Worm (Caenorhabditis elegans) whole organism, L1 larva: Measurements from ENCODE around the gene sra-29.

Experiments used
- C16A3.4 ChIP-seq: fragments of 150-350 bp; optimal IDR thresholded peaks from 2 replicates; lab custom pipeline; 2014; ENCODE audit warnings: missing biosample characterization, missing genetic modification characterization
- C34B4.2 ChIP-seq: sonication (generic microtip); optimal IDR thresholded peaks from 2 replicates; lab custom pipeline; 2017; ENCODE audit warnings: mild to moderate bottlenecking, missing genetic modification characterization, missing compliant biosample characterization
- alr-1 ChIP-seq: fragments of 200-800 bp; sonication (Bioruptor generic); optimal IDR thresholded peaks from 2 replicates; lab custom pipeline; 2018; ENCODE audit warnings: borderline replicate concordance, mild to moderate bottlenecking, missing genetic modification characterization, missing compliant biosample characterization
- aly-2 ChIP-seq: fragments of 150-350 bp; optimal IDR thresholded peaks from 2 replicates; lab custom pipeline; 2014; ENCODE audit warnings: missing biosample characterization, missing genetic modification characterization
- blmp-1 ChIP-seq: fragments of 150-350 bp; optimal IDR thresholded peaks from 2 replicates; lab custom pipeline; 2014; ENCODE audit warnings: missing biosample characterization, missing genetic modification characterization
- ceh-63 ChIP-seq: fragments of 200-800 bp; sonication (Bioruptor generic); optimal IDR thresholded peaks from 2 replicates; lab custom pipeline; 2018; ENCODE audit warnings: mild to moderate bottlenecking, missing genetic modification characterization, missing compliant biosample characterization
- ceh-8 ChIP-seq: fragments of 200-800 bp; sonication (Bioruptor generic); optimal IDR thresholded peaks from 2 replicates; lab custom pipeline; 2018; ENCODE audit warnings: mild to moderate bottlenecking, missing genetic modification characterization, moderate library complexity, missing compliant biosample characterization
- ceh-82 ChIP-seq, 3 experiments: fragments of 150-350 bp in 1 of 3; sonication (generic microtip) in 2 of 3; optimal IDR thresholded peaks; 2 replicates each; lab custom pipeline; 2014 to 2017; ENCODE audit warnings: missing biosample characterization in 3 of 3, missing genetic modification characterization in 3 of 3
- ces-1 ChIP-seq: fragments of 150-350 bp; optimal IDR thresholded peaks from 2 replicates; lab custom pipeline; 2014; ENCODE audit warnings: missing biosample characterization, missing genetic modification reagents, missing genetic modification characterization
- dsc-1 ChIP-seq: sonication (generic microtip); optimal IDR thresholded peaks from 2 replicates; lab custom pipeline; 2016; ENCODE audit warnings: mild to moderate bottlenecking, missing genetic modification characterization, missing compliant biosample characterization
- efl-1 ChIP-seq, 4 experiments: fragments of 150-350 bp; optimal IDR thresholded peaks in 3 of 4; peaks in 1 of 4; 1 replicate in 1 of 4; 2 replicates in 3 of 4; lab custom pipeline; 2014; ENCODE audit warnings: missing biosample characterization in 2 of 4, missing genetic modification characterization in 2 of 4, missing genetic modification reagents in 2 of 4
- efl-3 ChIP-seq: fragments of 200-800 bp; sonication (Bioruptor generic); optimal IDR thresholded peaks from 2 replicates; lab custom pipeline; 2018; ENCODE audit warnings: mild to moderate bottlenecking, missing genetic modification characterization, missing compliant biosample characterization
- egl-13 ChIP-seq: sonication (generic microtip); optimal IDR thresholded peaks from 2 replicates; lab custom pipeline; 2016; ENCODE audit warnings: missing genotype, missing genetic modification reagents, missing genetic modification characterization, missing compliant biosample characterization
- egl-27 ChIP-seq, 2 experiments: fragments of 150-350 bp in 1 of 2; sonication (generic microtip); optimal IDR thresholded peaks; 3 replicates each; lab custom pipeline; 2017 to 2018; ENCODE audit warnings: missing biosample characterization in 2 of 2, missing genetic modification characterization in 2 of 2, missing genetic modification reagents in 2 of 2
- fkh-10 ChIP-seq: sonication (generic microtip); optimal IDR thresholded peaks from 2 replicates; lab custom pipeline; 2017; ENCODE audit warnings: missing biosample characterization, missing genetic modification reagents, missing genetic modification characterization
- fkh-4 ChIP-seq: sonication (generic microtip); optimal IDR thresholded peaks from 2 replicates; lab custom pipeline; 2016; ENCODE audit warnings: missing compliant biosample characterization, missing genetic modification characterization, borderline replicate concordance
- fkh-8 ChIP-seq: sonication (generic microtip); optimal IDR thresholded peaks from 2 replicates; lab custom pipeline; 2016; ENCODE audit warnings: mild to moderate bottlenecking, missing genetic modification characterization, missing compliant biosample characterization
- fos-1 ChIP-seq: fragments of 150-350 bp; optimal IDR thresholded peaks from 2 replicates; lab custom pipeline; 2014; ENCODE audit warnings: missing biosample characterization, missing genetic modification characterization
- hlh-4 ChIP-seq: sonication (generic microtip); optimal IDR thresholded peaks from 2 replicates; lab custom pipeline; 2016; ENCODE audit warnings: mild to moderate bottlenecking, missing genetic modification characterization, missing compliant biosample characterization
- irx-1 ChIP-seq: sonication (generic microtip); optimal IDR thresholded peaks from 2 replicates; lab custom pipeline; 2016; ENCODE audit warnings: missing genetic modification characterization, missing compliant biosample characterization
- isw-1 ChIP-seq: fragments of 200-800 bp; sonication (Bioruptor generic); IDR thresholded peaks from 2 replicates; pipeline ENCODE4 v1.3.6; 2022; ENCODE audit warnings: missing genetic modification characterization, missing compliant biosample characterization
- jun-1 ChIP-seq: fragments of 150-350 bp; optimal IDR thresholded peaks from 2 replicates; lab custom pipeline; 2014; ENCODE audit warnings: missing biosample characterization, missing genetic modification reagents, missing genetic modification characterization
- lin-14 ChIP-seq: fragments of 200-800 bp; sonication (Bioruptor generic); optimal IDR thresholded peaks from 2 replicates; lab custom pipeline; 2018; ENCODE audit warnings: mild to moderate bottlenecking, missing genetic modification characterization, moderate library complexity, missing compliant biosample characterization
- lin-35 ChIP-seq, 2 experiments: fragments of 150-350 bp; optimal IDR thresholded peaks; 2 replicates each; lab custom pipeline; 2014; ENCODE audit warnings: missing biosample characterization in 2 of 2, missing genetic modification characterization in 2 of 2, missing genetic modification reagents in 2 of 2
- lir-3 ChIP-seq: sonication (generic microtip); optimal IDR thresholded peaks from 2 replicates; lab custom pipeline; 2016; ENCODE audit warnings: mild to moderate bottlenecking, missing genetic modification characterization, moderate library complexity, missing compliant biosample characterization; ENCODE audit not compliant: poor library complexity
- lsy-2 ChIP-seq, 2 experiments: fragments of 150-350 bp; optimal IDR thresholded peaks; 2 replicates each; lab custom pipeline; 2014; ENCODE audit warnings: missing biosample characterization in 2 of 2, missing genetic modification characterization in 2 of 2
- mab-9 ChIP-seq: fragments of 200-800 bp; sonication (Bioruptor generic); IDR thresholded peaks from 2 replicates; pipeline ENCODE4 v1.3.6; 2022; ENCODE audit warnings: missing genetic modification reagents, missing genetic modification characterization, missing compliant biosample characterization
- mdl-1 ChIP-seq, 2 experiments: fragments of 150-350 bp; optimal IDR thresholded peaks; 2 replicates each; lab custom pipeline; 2014 to 2017; ENCODE audit warnings: missing biosample characterization in 2 of 2, missing genetic modification characterization in 2 of 2, inconsistent platforms in 1 of 2
- mep-1 ChIP-seq: fragments of 150-350 bp; optimal IDR thresholded peaks from 2 replicates; lab custom pipeline; 2014; ENCODE audit warnings: missing biosample characterization, missing genetic modification characterization
- nhr-11 ChIP-seq: fragments of 150-350 bp; optimal IDR thresholded peaks from 2 replicates; lab custom pipeline; 2014; ENCODE audit warnings: missing biosample characterization, missing genetic modification characterization
- nhr-12 ChIP-seq: sonication (generic microtip); optimal IDR thresholded peaks from 2 replicates; lab custom pipeline; 2017; ENCODE audit warnings: missing biosample characterization, missing genetic modification characterization
- nhr-28 ChIP-seq: fragments of 150-350 bp; optimal IDR thresholded peaks from 2 replicates; lab custom pipeline; 2014; ENCODE audit warnings: missing biosample characterization, missing genetic modification characterization
- nhr-47 ChIP-seq: sonication (generic microtip); optimal IDR thresholded peaks from 2 replicates; lab custom pipeline; 2016; ENCODE audit warnings: mild to moderate bottlenecking, missing genetic modification characterization, moderate library complexity, missing compliant biosample characterization
- nhr-71 ChIP-seq: sonication (generic microtip); optimal IDR thresholded peaks from 2 replicates; lab custom pipeline; 2016; ENCODE audit warnings: mild to moderate bottlenecking, missing genetic modification characterization, moderate library complexity, missing compliant biosample characterization
- nhr-77 ChIP-seq: fragments of 150-350 bp; optimal IDR thresholded peaks from 2 replicates; lab custom pipeline; 2014; ENCODE audit warnings: missing biosample characterization, missing genetic modification characterization
- nhr-84 ChIP-seq: sonication (generic microtip); optimal IDR thresholded peaks from 2 replicates; lab custom pipeline; 2017; ENCODE audit warnings: missing biosample characterization, missing genetic modification characterization
- pag-3 ChIP-seq: sonication (generic microtip); optimal IDR thresholded peaks from 2 replicates; lab custom pipeline; 2017; ENCODE audit warnings: missing genetic modification characterization, mild to moderate bottlenecking, missing compliant biosample characterization, antibody characterized with exemption, borderline replicate concordance; ENCODE audit not compliant: insufficient read depth
- rnt-1 ChIP-seq: sonication (generic microtip); optimal IDR thresholded peaks from 2 replicates; lab custom pipeline; 2016; ENCODE audit warnings: mild to moderate bottlenecking, missing genetic modification characterization, moderate library complexity, missing compliant biosample characterization
- skn-1 ChIP-seq: fragments of 150-350 bp; optimal IDR thresholded peaks from 2 replicates; lab custom pipeline; 2014; ENCODE audit warnings: missing biosample characterization, missing genetic modification characterization
- snu-23 ChIP-seq: sonication (generic microtip); optimal IDR thresholded peaks from 2 replicates; lab custom pipeline; 2016; ENCODE audit warnings: missing genetic modification characterization, missing compliant biosample characterization
- sup-37 ChIP-seq: fragments of 200-800 bp; sonication (Bioruptor generic); optimal IDR thresholded peaks from 2 replicates; lab custom pipeline; 2018; ENCODE audit warnings: mild to moderate bottlenecking, missing genetic modification characterization, missing compliant biosample characterization
- tbx-2 ChIP-seq: sonication (generic microtip); optimal IDR thresholded peaks from 2 replicates; lab custom pipeline; 2016; ENCODE audit warnings: missing genetic modification characterization, missing compliant biosample characterization
- unc-130 ChIP-seq: fragments of 150-350 bp; optimal IDR thresholded peaks from 2 replicates; lab custom pipeline; 2017; ENCODE audit warnings: missing biosample characterization, missing genetic modification characterization, inconsistent platforms
- unc-62 ChIP-seq: fragments of 150-350 bp; optimal IDR thresholded peaks from 2 replicates; lab custom pipeline; 2014; ENCODE audit warnings: missing biosample characterization, missing genetic modification reagents, missing genetic modification characterization
- unc-86 ChIP-seq: sonication (generic microtip); optimal IDR thresholded peaks from 2 replicates; lab custom pipeline; 2016; ENCODE audit warnings: missing genetic modification characterization, missing compliant biosample characterization
- unc-98 ChIP-seq: fragments of 200-800 bp; sonication (Bioruptor generic); IDR thresholded peaks from 2 replicates; pipeline ENCODE4 v1.3.6; 2022; ENCODE audit warnings: missing genetic modification characterization, missing compliant biosample characterization
- vab-15 ChIP-seq: sonication (generic microtip); optimal IDR thresholded peaks from 2 replicates; lab custom pipeline; 2017; ENCODE audit warnings: missing genotype, mild to moderate bottlenecking, missing genetic modification characterization, missing compliant biosample characterization
- xbp-1 ChIP-seq: sonication (generic microtip); optimal IDR thresholded peaks from 2 replicates; lab custom pipeline; 2016; ENCODE audit warnings: missing genetic modification characterization, missing compliant biosample characterization
- zag-1 ChIP-seq: fragments of 150-350 bp; optimal IDR thresholded peaks from 2 replicates; lab custom pipeline; 2014; ENCODE audit warnings: missing biosample characterization, missing genetic modification characterization
- zip-4 ChIP-seq: fragments of 200-800 bp; sonication (Bioruptor generic); optimal IDR thresholded peaks from 2 replicates; lab custom pipeline; 2018; ENCODE audit warnings: mild to moderate bottlenecking, missing genetic modification characterization, moderate library complexity, missing compliant biosample characterization

Gene sra-29

ce11 chrII:6565077-6565476, 10.5 kb downstream of the sra-29 start, which contains the start of gene mpz-3 (continued):
- TF ChIP-seq nhr-47 (tag; lab: Kevin White, UChicago) (peak; percentile 46), lin-35 (GFP tag; optimal IDR thresholded peaks at IDR 0.05; lab: Kevin White, UChicago) (peak; percentile 22 to 59), ceh-8 (GFP tag; lab: Kevin White, UChicago) (no peak), vab-15 (no peak), tbx-2 (tag; lab: Kevin White, UChicago) (peak; percentile 15), ces-1 (no peak), zag-1 (tag; lab: Kevin White, UChicago) (no peak), nhr-71 (tag; lab: Kevin White, UChicago) (peak; percentile 49), egl-27 (tag; optimal IDR thresholded peaks at IDR 0.05; lab: Kevin White, UChicago) (no peak), nhr-84 (tag; lab: Kevin White, UChicago) (no peak), lir-3 (peak; percentile 9), egl-13 (tag; lab: Kevin White, UChicago) (no peak), xbp-1 (tag; lab: Kevin White, UChicago) (peak; percentile 31), mdl-1 (tag; optimal IDR thresholded peaks at IDR 0.05; lab: Kevin White, UChicago) (peak in 1 of 2 experiments; percentile 12), skn-1 (peak; percentile 20), irx-1 (tag; lab: Kevin White, UChicago) (no peak), unc-98 (GFP tag; lab: Robert Waterston, UW) (no peak), unc-62 (GFP tag; lab: Kevin White, UChicago) (no peak), mep-1 (tag; lab: Kevin White, UChicago) (peak; percentile 51), sup-37 (no peak), zip-4 (GFP tag; lab: Kevin White, UChicago) (no peak), blmp-1 (tag; lab: Kevin White, UChicago) (peak; percentile 7), nhr-11 (tag; lab: Kevin White, UChicago) (no peak), efl-3 (GFP tag; lab: Kevin White, UChicago) (no peak), ceh-63 (GFP tag; lab: Kevin White, UChicago) (no peak), nhr-28 (tag; lab: Kevin White, UChicago) (no peak), ceh-82 (tag; optimal IDR thresholded peaks at IDR 0.05; lab: Kevin White, UChicago) (peak in 2 of 3 experiments; percentile 17 to 49), C16A3.4 (tag; lab: Kevin White, UChicago) (peak; percentile 13), fos-1 (tag; lab: Kevin White, UChicago) (no peak), isw-1 (GFP tag; lab: Robert Waterston, UW) (no peak), hlh-4 (tag; lab: Kevin White, UChicago) (no peak), aly-2 (no peak)

- peak; percentile 44 for TF ChIP-seq fkh-10 (GFP tag; lab: Kevin White, UChicago)
- peak; percentile 11 for TF ChIP-seq rnt-1
- no peak for TF ChIP-seq zag-1 (tag; lab: Kevin White, UChicago)
- TF ChIP-seq lsy-2 (tag; optimal IDR thresholded peaks at IDR 0.05; lab: Kevin White, UChicago) = peak in 1 of 2 experiments; percentile 14
- TF ChIP-seq blmp-1 (tag; lab: Kevin White, UChicago) = peak; percentile 50
- TF ChIP-seq unc-86 (tag; lab: Kevin White, UChicago) = no peak
- no peak for TF ChIP-seq mab-9 (GFP tag; lab: Robert Waterston, UW)
- no peak for TF ChIP-seq fkh-4
- peak in 1 of 3 experiments; percentile 14 for TF ChIP-seq ceh-82 (tag; optimal IDR thresholded peaks at IDR 0.05; lab: Kevin White, UChicago)
- TF ChIP-seq dsc-1 (tag; lab: Kevin White, UChicago) = peak; percentile 14
- peak; percentile 35 for TF ChIP-seq fkh-8 (tag; lab: Kevin White, UChicago)
- TF ChIP-seq C34B4.2 (tag; lab: Kevin White, UChicago) = no peak
- no peak for TF ChIP-seq nhr-12 (tag; lab: Kevin White, UChicago)
- peak; percentile 78 for TF ChIP-seq lin-14
- no peak for TF ChIP-seq alr-1
- no peak for TF ChIP-seq irx-1 (tag; lab: Kevin White, UChicago)
- no peak for TF ChIP-seq nhr-84 (tag; lab: Kevin White, UChicago)
- TF ChIP-seq lir-3 = no peak
- TF ChIP-seq pag-3 (tag; lab: Kevin White, UChicago) = no peak
- TF ChIP-seq jun-1 (tag; lab: Kevin White, UChicago) = peak; percentile 26
- TF ChIP-seq unc-130 (tag; lab: Kevin White, UChicago) = no peak
- no peak for TF ChIP-seq skn-1
- TF ChIP-seq nhr-77 (tag; lab: Kevin White, UChicago) = no peak
- TF ChIP-seq efl-1 (optimal IDR thresholded peaks at IDR 0.05; lab: Kevin White, UChicago) = peak; percentile 24 to 40
- peak; percentile 16 to 89 for TF ChIP-seq efl-1 (GFP tag; optimal IDR thresholded peaks at IDR 0.05 in 1 of 2; lab: Kevin White, UChicago)
- peak; percentile 12 for TF ChIP-seq snu-23 (GFP tag; lab: Kevin White, UChicago)
Measured at ce11 chrII:6563238-6563637, 12.3 kb downstream of the sra-29 start.
